Fruit fly (Drosophila melanogaster): ENCODE results near the gene CG13004.

DNA sequence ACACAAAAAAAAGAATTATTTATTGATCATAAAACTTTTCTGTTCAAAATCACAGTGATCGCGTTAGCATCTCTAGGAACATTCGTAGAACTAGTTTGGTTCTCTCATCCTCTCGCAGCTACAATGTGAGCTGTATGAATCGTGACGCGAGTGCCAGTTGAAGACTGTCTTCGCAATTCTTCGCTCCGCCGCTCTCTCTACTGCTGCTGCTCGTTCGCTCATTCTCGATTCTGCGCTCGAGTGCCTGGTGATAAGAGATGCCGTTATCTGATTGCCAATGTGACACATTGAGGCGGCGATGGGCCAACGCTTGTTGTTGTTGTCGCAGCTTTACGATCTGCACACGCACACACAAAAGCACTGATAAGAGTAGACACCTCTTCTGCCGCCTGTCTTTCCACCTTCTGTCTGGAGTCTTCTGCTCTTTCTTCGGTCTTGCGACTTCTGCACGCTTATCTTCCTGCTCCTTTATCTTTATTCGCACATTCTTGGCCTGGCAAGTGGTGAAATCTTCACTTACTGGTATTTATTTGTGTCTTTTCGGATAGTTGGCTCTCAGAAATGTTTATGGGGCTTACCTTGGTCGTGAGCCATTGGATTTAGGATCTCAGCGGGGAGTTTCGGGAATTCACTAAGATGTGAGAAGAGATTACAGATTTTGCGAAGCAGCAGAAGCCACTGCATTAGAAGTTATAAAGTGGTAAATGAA lies 925 bp upstream of the CG13004 start:
- TF ChIP-seq psq (GFP tag; optimal IDR thresholded peaks at IDR 0.05) (no peak), CG11456 (GFP tag; IDR thresholded peaks at IDR 0.05) (no peak), CG30431 (GFP tag; optimal IDR thresholded peaks at IDR 0.05) (no peak), CG13296 (GFP tag; optimal IDR thresholded peaks at IDR 0.05) (no peak), nmo (GFP tag; optimal IDR thresholded peaks at IDR 0.05) (no peak), CG10147 (GFP tag; optimal IDR thresholded peaks at IDR 0.05) (no peak)

Data from whole organism, embryonic.